Worm (Caenorhabditis elegans): ENCODE measurements around the gene T13F3.8.
A peak's percentile ranks its signal among the peaks of the same experiment; 100 is the strongest.

The T13F3.8 gene

ce11 chrV:16271121-16271520 lies 1.5 kb downstream of the T13F3.8 start, which contains the start of gene T13F3.6:
Gene T13F3.6 (minus strand): TSS chrV:16271221.
- TF ChIP-seq vab-7 (GFP tag; IDR thresholded peaks at IDR 0.05) = no peak
- TF ChIP-seq dve-1 (tag; optimal IDR thresholded peaks at IDR 0.05; ENCODE audit: insufficient read depth) = no peak
- TF ChIP-seq nhr-6 (tag; optimal IDR thresholded peaks at IDR 0.05) = no peak
- no peak for TF ChIP-seq unc-39 (tag; optimal IDR thresholded peaks at IDR 0.05)
- TF ChIP-seq daf-19 (GFP tag; conservative IDR thresholded peaks at IDR 0.05) = no peak
- TF ChIP-seq php-3 (GFP tag; IDR thresholded peaks at IDR 0.05) = no peak

- no peak for TF ChIP-seq tra-1 (GFP tag; IDR thresholded peaks at IDR 0.05)
- TF ChIP-seq cey-2 (tag; optimal IDR thresholded peaks at IDR 0.05; ENCODE audit: borderline replicate concordance, insufficient read depth) = no peak
- TF ChIP-seq egl-43 (GFP tag; IDR thresholded peaks at IDR 0.05) = no peak
- TF ChIP-seq dve-1 (tag; optimal IDR thresholded peaks at IDR 0.05; ENCODE audit: insufficient read depth) = no peak
- TF ChIP-seq nhr-10 (tag; optimal IDR thresholded peaks at IDR 0.05) = no peak
- no peak for TF ChIP-seq saeg-2 (GFP tag; IDR thresholded peaks at IDR 0.05)
- TF ChIP-seq ceh-82 (tag; optimal IDR thresholded peaks at IDR 0.05) = no peak
- TF ChIP-seq Y105C5A.15 (GFP tag; IDR thresholded peaks at IDR 0.05) = no peak
- no peak for TF ChIP-seq ceh-28 (tag; optimal IDR thresholded peaks at IDR 0.05)
- TF ChIP-seq F49E8.2 (tag; optimal IDR thresholded peaks at IDR 0.05; ENCODE audit: borderline replicate concordance) = no peak
- TF ChIP-seq Y5F2A.4 (GFP tag; optimal IDR thresholded peaks at IDR 0.05) = no peak
- TF ChIP-seq dpl-1 (GFP tag; optimal IDR thresholded peaks at IDR 0.05) = no peak
- TF ChIP-seq hif-1 (tag; optimal IDR thresholded peaks at IDR 0.05) = no peak
Observed at ce11 chrV:16275347-16275746, 5.7 kb downstream of the T13F3.8 start, which contains the start of gene pacl-1. Gene pacl-1 (minus strand): TSS chrV:16275447.

ce11 chrV:16277918-16278317 lies 8.3 kb downstream of the T13F3.8 start, which contains the start of gene cyp-37B1:
Gene cyp-37B1 (plus strand): TSS chrV:16278116.
- TF ChIP-seq ceh-62 (tag; optimal IDR thresholded peaks at IDR 0.05) = no peak
- TF ChIP-seq F37D6.2 (tag; optimal IDR thresholded peaks at IDR 0.05) = no peak
- TF ChIP-seq lim-7 (GFP tag; IDR thresholded peaks at IDR 0.05) = no peak
- no peak for TF ChIP-seq egl-27 (tag; optimal IDR thresholded peaks at IDR 0.05)
- TF ChIP-seq hlh-11 (tag; optimal IDR thresholded peaks at IDR 0.05) = peak; percentile 85
- TF ChIP-seq fkh-10 (GFP tag; optimal IDR thresholded peaks at IDR 0.05) = no peak
- TF ChIP-seq zip-2 (tag; optimal IDR thresholded peaks at IDR 0.05) = no peak
- no peak for TF ChIP-seq skn-1 (tag; optimal IDR thresholded peaks at IDR 0.05)
- TF ChIP-seq unc-130 (GFP tag; optimal IDR thresholded peaks at IDR 0.05) = no peak
- no peak for TF ChIP-seq spr-3 (GFP tag; optimal IDR thresholded peaks at IDR 0.05)
- peak; percentile 73 for TF ChIP-seq nhr-102 (tag; optimal IDR thresholded peaks at IDR 0.05)
- peak; percentile 82 for TF ChIP-seq php-3 (GFP tag; IDR thresholded peaks at IDR 0.05)
- no peak for TF ChIP-seq ceh-20 (GFP tag; IDR thresholded peaks at IDR 0.05)
- TF ChIP-seq nhr-10 (tag; optimal IDR thresholded peaks at IDR 0.05) = no peak
- no peak for TF ChIP-seq daf-19 (GFP tag; conservative IDR thresholded peaks at IDR 0.05)
- TF ChIP-seq ama-1 (optimal IDR thresholded peaks at IDR 0.05) = no peak
- no peak for TF ChIP-seq tra-1 (GFP tag; IDR thresholded peaks at IDR 0.05)
- no peak for TF ChIP-seq F49E8.2 (tag; optimal IDR thresholded peaks at IDR 0.05; ENCODE audit: borderline replicate concordance)
- no peak for TF ChIP-seq daf-12 (tag; optimal IDR thresholded peaks at IDR 0.05)
- TF ChIP-seq ZK546.5 (tag; optimal IDR thresholded peaks at IDR 0.05) = no peak
- TF ChIP-seq madf-5 (GFP tag; IDR thresholded peaks at IDR 0.05) = no peak
- peak; percentile 87 for TF ChIP-seq nhr-77 (tag; optimal IDR thresholded peaks at IDR 0.05)
- peak; percentile 87 for TF ChIP-seq dve-1 (tag; optimal IDR thresholded peaks at IDR 0.05; ENCODE audit: insufficient read depth)
- TF ChIP-seq T26A8.4 (GFP tag; IDR thresholded peaks at IDR 0.05) = no peak
- no peak for TF ChIP-seq lir-3 (tag; optimal IDR thresholded peaks at IDR 0.05)
- TF ChIP-seq R02D3.7 (tag; optimal IDR thresholded peaks at IDR 0.05) = no peak
- TF ChIP-seq snpc-4 (tag; optimal IDR thresholded peaks at IDR 0.05) = no peak
- no peak for TF ChIP-seq mxl-2 (GFP tag; conservative IDR thresholded peaks at IDR 0.05)
- no peak for TF ChIP-seq jun-1 (tag; optimal IDR thresholded peaks at IDR 0.05)
- TF ChIP-seq pqm-1 (tag; optimal IDR thresholded peaks at IDR 0.05) = peak; percentile 89
- no peak for TF ChIP-seq mep-1 (tag; optimal IDR thresholded peaks at IDR 0.05)
- no peak for TF ChIP-seq sdz-12 (GFP tag; optimal IDR thresholded peaks at IDR 0.05)
- no peak for TF ChIP-seq gei-8 (GFP tag; optimal IDR thresholded peaks at IDR 0.05)
- TF ChIP-seq zip-11 (GFP tag; IDR thresholded peaks at IDR 0.05) = no peak
- no peak for TF ChIP-seq zag-1 (tag; optimal IDR thresholded peaks at IDR 0.05)
- TF ChIP-seq hif-1 (tag; optimal IDR thresholded peaks at IDR 0.05) = no peak
- TF ChIP-seq lin-1 (GFP tag; IDR thresholded peaks at IDR 0.05) = no peak

Measured in whole organism, L4 larva.